Worm (Caenorhabditis elegans): ENCODE measurements around the gene Y69A2AR.31.
A peak's percentile ranks its signal among the peaks of the same experiment; 100 is the strongest.

Y69A2AR.31 gene

ce11 chrIV:2613011-2613503 is 50.7 kb downstream of the Y69A2AR.31 start, which contains the start of gene Y69A2AR.28:
Gene Y69A2AR.28 (minus strand): TSS chrIV:2613061.
- no peak for TF ChIP-seq ceh-30 (tag; optimal IDR thresholded peaks at IDR 0.05)
- TF ChIP-seq hlh-6 (tag; optimal IDR thresholded peaks at IDR 0.05) = no peak
- no peak for TF ChIP-seq sdc-2 (tag; optimal IDR thresholded peaks at IDR 0.05)
- no peak for TF ChIP-seq pha-2 (tag; optimal IDR thresholded peaks at IDR 0.05)
- TF ChIP-seq K02D7.2 (tag; optimal IDR thresholded peaks at IDR 0.05) = no peak
- no peak for TF ChIP-seq hlh-8 (tag; optimal IDR thresholded peaks at IDR 0.05)
- no peak for TF ChIP-seq sox-4 (tag; optimal IDR thresholded peaks at IDR 0.05)
- TF ChIP-seq ahr-1 (tag; optimal IDR thresholded peaks at IDR 0.05) = no peak
- no peak for TF ChIP-seq hlh-13 (GFP tag; optimal IDR thresholded peaks at IDR 0.05)
- TF ChIP-seq hlh-15 (tag; optimal IDR thresholded peaks at IDR 0.05) = no peak
- no peak for TF ChIP-seq ztf-16 (tag; optimal IDR thresholded peaks at IDR 0.05)
- TF ChIP-seq tbx-7 (tag; optimal IDR thresholded peaks at IDR 0.05) = no peak
- no peak for TF ChIP-seq ttx-3 (tag; optimal IDR thresholded peaks at IDR 0.05)
- no peak for TF ChIP-seq lin-11 (tag; optimal IDR thresholded peaks at IDR 0.05)
- no peak for TF ChIP-seq dmd-4 (tag; optimal IDR thresholded peaks at IDR 0.05; ENCODE audit: borderline replicate concordance)
- TF ChIP-seq ceh-48 (tag; optimal IDR thresholded peaks at IDR 0.05) = no peak
- no peak for TF ChIP-seq rnt-1 (tag; optimal IDR thresholded peaks at IDR 0.05)

DNA sequence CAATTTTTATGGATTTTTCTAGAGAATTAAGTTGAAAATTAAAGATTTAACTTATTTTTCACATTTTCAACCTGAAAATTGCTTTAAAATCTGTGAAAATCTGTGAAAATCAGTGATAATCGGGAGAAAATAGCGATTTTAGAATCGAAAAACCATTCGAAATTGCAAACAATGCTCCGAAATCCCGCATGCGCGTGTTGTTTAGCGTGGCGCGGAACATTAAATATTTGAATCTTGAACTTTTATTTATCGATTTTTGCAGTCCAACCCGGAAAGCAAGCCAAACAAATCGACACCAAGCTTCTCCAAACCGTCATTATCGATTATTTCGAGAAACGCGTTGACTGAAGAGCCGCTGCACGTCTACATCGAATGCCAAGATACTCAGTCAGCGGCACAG is 52.8 kb downstream of the Y69A2AR.31 start:
- no peak for TF ChIP-seq ceh-22 (tag; optimal IDR thresholded peaks at IDR 0.05)
- TF ChIP-seq ceh-48 (tag; optimal IDR thresholded peaks at IDR 0.05) = peak; percentile 19

- no peak for TF ChIP-seq sdc-2 (tag; optimal IDR thresholded peaks at IDR 0.05)
- no peak for TF ChIP-seq F13H6.1 (tag; optimal IDR thresholded peaks at IDR 0.05)
- no peak for TF ChIP-seq gmeb-2 (tag; optimal IDR thresholded peaks at IDR 0.05)
- no peak for TF ChIP-seq hlh-15 (tag; optimal IDR thresholded peaks at IDR 0.05)
- no peak for TF ChIP-seq odd-2 (tag; optimal IDR thresholded peaks at IDR 0.05)
- no peak for TF ChIP-seq ceh-19 (GFP tag; optimal IDR thresholded peaks at IDR 0.05)
- no peak for TF ChIP-seq pat-9 (tag; optimal IDR thresholded peaks at IDR 0.05)
- TF ChIP-seq pros-1 (tag; optimal IDR thresholded peaks at IDR 0.05) = no peak
- TF ChIP-seq ets-4 (tag; optimal IDR thresholded peaks at IDR 0.05) = no peak
- TF ChIP-seq hlh-8 (tag; optimal IDR thresholded peaks at IDR 0.05) = no peak
- no peak for TF ChIP-seq elt-2 (tag; optimal IDR thresholded peaks at IDR 0.05)
- no peak for TF ChIP-seq dmd-4 (tag; optimal IDR thresholded peaks at IDR 0.05; ENCODE audit: borderline replicate concordance)
- no peak for TF ChIP-seq ceh-45 (GFP tag; IDR thresholded peaks at IDR 0.05)
- TF ChIP-seq K02D7.2 (tag; optimal IDR thresholded peaks at IDR 0.05) = no peak
- no peak for TF ChIP-seq sox-2 (GFP tag; IDR thresholded peaks at IDR 0.05)
- no peak for TF ChIP-seq nhr-11 (tag; optimal IDR thresholded peaks at IDR 0.05)
- TF ChIP-seq Y22D7AL.16 (tag; optimal IDR thresholded peaks at IDR 0.05) = no peak
Measured at ce11 chrIV:2610409-2610808, 53.4 kb downstream of the Y69A2AR.31 start, which contains the start of gene Y69A2AR.32. Gene Y69A2AR.32 (plus strand): TSS chrIV:2610436.

ce11 chrIV:2607513-2608101 is 56.2 kb downstream of the Y69A2AR.31 start, which contains the start of gene vamp-7:
Gene vamp-7 (plus strand): TSS chrIV:2608051.
- TF ChIP-seq fkh-6 (tag; optimal IDR thresholded peaks at IDR 0.05) (no peak), pha-4 (tag; optimal IDR thresholded peaks at IDR 0.05) (no peak), ceh-30 (tag; optimal IDR thresholded peaks at IDR 0.05) (no peak), che-1 (tag; optimal IDR thresholded peaks at IDR 0.05) (no peak), unc-42 (tag; optimal IDR thresholded peaks at IDR 0.05) (no peak), dve-1 (tag; optimal IDR thresholded peaks at IDR 0.05) (no peak), C08G9.2 (tag; optimal IDR thresholded peaks at IDR 0.05) (no peak), zip-5 (tag; optimal IDR thresholded peaks at IDR 0.05) (no peak), K09A11.1 (tag; optimal IDR thresholded peaks at IDR 0.05; ENCODE audit: insufficient read depth) (no peak), pros-1 (tag; optimal IDR thresholded peaks at IDR 0.05) (no peak), hlh-6 (tag; optimal IDR thresholded peaks at IDR 0.05) (no peak), tbx-7 (tag; optimal IDR thresholded peaks at IDR 0.05) (no peak)
